Fruit fly (Drosophila melanogaster): ENCODE results near the gene CG1578.

DNA sequence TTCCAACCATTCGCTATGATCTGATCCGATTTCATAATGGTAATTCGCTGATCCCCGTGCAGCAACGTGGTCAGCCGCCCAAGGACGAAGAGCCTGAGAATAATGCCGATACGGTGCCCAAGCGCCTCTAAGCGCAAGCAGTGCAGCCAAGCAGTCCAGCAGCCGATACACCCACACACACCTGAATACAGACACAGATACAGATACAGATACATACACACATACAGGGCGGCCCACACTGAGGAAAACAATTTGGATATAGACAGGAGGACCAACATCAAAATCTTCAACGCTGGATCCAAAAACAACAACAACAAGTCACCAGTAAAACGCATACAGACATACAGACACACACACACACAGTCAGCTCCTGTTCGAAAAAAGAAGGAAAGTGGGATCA is 16.4 kb downstream of the CG1578 start:
- no peak for TF ChIP-seq CTCF (optimal IDR thresholded peaks at IDR 0.05)
- TF ChIP-seq CG8478 (optimal IDR thresholded peaks at IDR 0.05) = no peak
